Fruit fly (Drosophila melanogaster): ENCODE data around the gene CG7720.

The CG7720 gene

dm6 chr3R:18758548-18759257, 36.3 kb downstream of the CG7720 start, which contains the start of gene Epg5 (continued):
- TF ChIP-seq CG1832 (GFP tag; optimal IDR thresholded peaks at IDR 0.05) (no peak), run (tag; optimal IDR thresholded peaks at IDR 0.05) (no peak), pb (GFP tag; optimal IDR thresholded peaks at IDR 0.05) (peak; percentile 30), ham (GFP tag; IDR thresholded peaks at IDR 0.05) (peak; percentile 65; the same call in 1 of the 2 replicates), CG12769 (tag; optimal IDR thresholded peaks at IDR 0.05) (no peak), seq (GFP tag; IDR thresholded peaks at IDR 0.05) (peak; percentile 25; the same call in 1 of the 2 replicates), Hand (GFP tag; optimal IDR thresholded peaks at IDR 0.05) (no peak), CG2116 (GFP tag; optimal IDR thresholded peaks at IDR 0.05) (peak; percentile 47), MTF-1 (GFP tag; optimal IDR thresholded peaks at IDR 0.05; ENCODE audit: borderline replicate concordance) (no peak), ind (GFP tag; optimal IDR thresholded peaks at IDR 0.05) (peak; percentile 73), lilli (GFP tag; optimal IDR thresholded peaks at IDR 0.05) (peak; percentile 89), odd (GFP tag; optimal IDR thresholded peaks at IDR 0.05) (no peak), sim (GFP tag; IDR thresholded peaks at IDR 0.05) (no peak), HmgZ (tag; optimal IDR thresholded peaks at IDR 0.05) (peak; percentile 89), emc (GFP tag; optimal IDR thresholded peaks at IDR 0.05) (peak; percentile 8), sna (GFP tag; IDR thresholded peaks at IDR 0.05; ENCODE audit: partially characterized antibody) (peak; percentile 99), CG3838 (GFP tag; optimal IDR thresholded peaks at IDR 0.05) (peak; percentile 20), CG31441 (GFP tag; IDR thresholded peaks at IDR 0.05) (no peak), unc-4 (GFP tag; IDR thresholded peaks at IDR 0.05; ENCODE audit: partially characterized antibody) (peak; percentile 97), CG8281 (tag; optimal IDR thresholded peaks at IDR 0.05) (no peak), Drgx (GFP tag; IDR thresholded peaks at IDR 0.05) (peak; percentile 43), wor (GFP tag; IDR thresholded peaks at IDR 0.05) (peak; percentile 45; the same call in 1 of the 2 replicates), gcm (GFP tag; optimal IDR thresholded peaks at IDR 0.05) (no peak), CG2889 (GFP tag; IDR thresholded peaks at IDR 0.05) (0 out of 3 replicates have a peak, but pooled peaks have one; percentile 18), peb (GFP tag; IDR thresholded peaks at IDR 0.05) (peak; percentile 50; the same call in 1 of the 2 replicates), Sry-δ (GFP tag; optimal IDR thresholded peaks at IDR 0.05) (peak; percentile 92), CG11085 (GFP tag; IDR thresholded peaks at IDR 0.05) (peak; percentile 73), CG10462 (GFP tag; optimal IDR thresholded peaks at IDR 0.05) (peak; percentile 30), Fer2 (tag; optimal IDR thresholded peaks at IDR 0.05) (peak; percentile 50), fd96Cb (tag; optimal IDR thresholded peaks at IDR 0.05) (peak; percentile 50), Usf (GFP tag; optimal IDR thresholded peaks at IDR 0.05) (no peak), CG10543 (GFP tag; optimal IDR thresholded peaks at IDR 0.05) (peak; percentile 61), CG6854 (GFP tag; optimal IDR thresholded peaks at IDR 0.05) (no peak), Dll (GFP tag; IDR thresholded peaks at IDR 0.05; ENCODE audit: partially characterized antibody) (peak; percentile 100), dati (GFP tag; IDR thresholded peaks at IDR 0.05) (no peak), CG14441 (GFP tag; IDR thresholded peaks at IDR 0.05) (peak; percentile 61), slp2 (GFP tag; optimal IDR thresholded peaks at IDR 0.05) (peak; percentile 57), Dfd (GFP tag; optimal IDR thresholded peaks at IDR 0.05) (no peak), E2f1 (GFP tag; IDR thresholded peaks at IDR 0.05) (peak; percentile 71), pho (GFP tag; optimal IDR thresholded peaks at IDR 0.05) (peak; percentile 82), CG7556 (GFP tag; optimal IDR thresholded peaks at IDR 0.05) (no peak), CG9797 (GFP tag; optimal IDR thresholded peaks at IDR 0.05) (peak; percentile 22), CG12744 (GFP tag; optimal IDR thresholded peaks at IDR 0.05) (no peak), grau (tag; optimal IDR thresholded peaks at IDR 0.05) (no peak), CG11723 (GFP tag; optimal IDR thresholded peaks at IDR 0.05) (no peak), lov (optimal IDR thresholded peaks at IDR 0.05) (no peak), lov (GFP tag; IDR thresholded peaks at IDR 0.05) (no peak), Taf1 (GFP tag; IDR thresholded peaks at IDR 0.05) (no peak; the same call in 1 of the 2 replicates), CG17361 (GFP tag; IDR thresholded peaks at IDR 0.05) (no peak; the same call in 2 of the 3 replicates), fu2 (GFP tag; optimal IDR thresholded peaks at IDR 0.05) (peak; percentile 47)

All from whole organism, embryonic.